Fruit fly (Drosophila melanogaster) whole organism, embryonic: ENCODE data around the gene DAAM.

Experiments
- Aef1 ChIP-seq: fragments of 200-800 bp; sonication (Bioruptor generic); IDR thresholded peaks from 3 replicates; pipeline ENCODE4 v1.3.6; 2022; ENCODE audit warnings: missing biosample characterization, missing genetic modification characterization
- CG10147 ChIP-seq: fragments of 200-800 bp; sonication (Bioruptor generic); optimal IDR thresholded peaks from 2 replicates; lab custom pipeline; 2019; ENCODE audit warnings: missing biosample characterization, mild to moderate bottlenecking, missing genetic modification characterization, moderate library complexity
- CG10543 ChIP-seq: fragments of 200-800 bp; sonication (Bioruptor generic); optimal IDR thresholded peaks from 3 replicates; lab custom pipeline; 2017; ENCODE audit warnings: missing biosample characterization, mild to moderate bottlenecking, missing genetic modification characterization, moderate library complexity
- CG11398 ChIP-seq: fragments of 200-800 bp; sonication (Bioruptor generic); optimal IDR thresholded peaks from 2 replicates; lab custom pipeline; 2016; ENCODE audit warnings: missing biosample characterization, missing genetic modification characterization
- CG11696 ChIP-seq: fragments of 200-800 bp; sonication (Bioruptor generic); IDR thresholded peaks from 2 replicates; pipeline ENCODE4 v1.3.6; 2022; ENCODE audit warnings: missing biosample characterization, missing genetic modification characterization
- CG12769 ChIP-seq: fragments of 200-800 bp; sonication (Bioruptor generic); optimal IDR thresholded peaks from 2 replicates; lab custom pipeline; 2019; ENCODE audit warnings: missing biosample characterization, mild to moderate bottlenecking, missing genetic modification characterization, moderate library complexity
- CG13424 ChIP-seq: fragments of 200-800 bp; sonication (Bioruptor generic); optimal IDR thresholded peaks from 2 replicates; lab custom pipeline; 2019; ENCODE audit warnings: missing biosample characterization, mild to moderate bottlenecking, missing genetic modification characterization, moderate library complexity
- CG13894 ChIP-seq: fragments of 200-800 bp; sonication (Bioruptor generic); optimal IDR thresholded peaks from 3 replicates; lab custom pipeline; 2018; ENCODE audit warnings: missing biosample characterization, mild to moderate bottlenecking, missing genetic modification characterization, moderate library complexity
- CG14014 ChIP-seq: fragments of 200-800 bp; sonication (Bioruptor generic); IDR thresholded peaks from 2 replicates; pipeline ENCODE4 v1.3.6; 2022; ENCODE audit warnings: missing biosample characterization, missing genetic modification characterization
- CG1529 ChIP-seq: fragments of 200-800 bp; sonication (Bioruptor generic); optimal IDR thresholded peaks from 3 replicates; lab custom pipeline; 2018; ENCODE audit warnings: missing biosample characterization, missing genetic modification characterization
- CG1603 ChIP-seq: fragments of 200-800 bp; sonication (Bioruptor generic); optimal IDR thresholded peaks from 2 replicates; lab custom pipeline; 2019; ENCODE audit warnings: missing biosample characterization, mild to moderate bottlenecking, missing genetic modification characterization, moderate library complexity
- CG2678 ChIP-seq: fragments of 200-800 bp; sonication (Bioruptor generic); optimal IDR thresholded peaks from 3 replicates; lab custom pipeline; 2019; ENCODE audit warnings: missing biosample characterization, mild to moderate bottlenecking, missing genetic modification characterization, moderate library complexity
- CG32532 ChIP-seq: fragments of 200-800 bp; sonication (Bioruptor generic); IDR thresholded peaks from 2 replicates; pipeline ENCODE4 v1.3.6; 2022; ENCODE audit warnings: missing biosample characterization, missing genetic modification characterization
- CG32772 ChIP-seq: fragments of 200-800 bp; sonication (Bioruptor generic); IDR thresholded peaks from 2 replicates; pipeline ENCODE4 v1.3.6; 2022; ENCODE audit warnings: missing biosample characterization, missing genetic modification characterization
- CG34376 ChIP-seq: fragments of 200-800 bp; sonication (Bioruptor generic); optimal IDR thresholded peaks from 2 replicates; lab custom pipeline; 2018; ENCODE audit warnings: missing biosample characterization, mild to moderate bottlenecking, missing genetic modification characterization
- CG6175 ChIP-seq: fragments of 200-800 bp; sonication (Bioruptor generic); IDR thresholded peaks from 3 replicates; pipeline ENCODE4 v1.3.6; 2022; ENCODE audit warnings: missing biosample characterization, missing genetic modification characterization
- CG6254 ChIP-seq: fragments of 200-800 bp; sonication (Bioruptor generic); optimal IDR thresholded peaks from 3 replicates; lab custom pipeline; 2017; ENCODE audit warnings: mild to moderate bottlenecking, missing biosample characterization, missing genetic modification reagents, missing genetic modification characterization
- CG7839 ChIP-seq: fragments of 200-800 bp; sonication (Bioruptor generic); optimal IDR thresholded peaks from 3 replicates; lab custom pipeline; 2018; ENCODE audit warnings: missing biosample characterization, mild to moderate bottlenecking, missing genetic modification characterization, moderate library complexity
- CG8290 ChIP-seq, 3 experiments: fragments of 200-800 bp; sonication (Bioruptor generic); optimal IDR thresholded peaks; 2 replicates each; lab custom pipeline; 2016 to 2019; ENCODE audit warnings: missing biosample characterization in 3 of 3, missing genetic modification characterization in 3 of 3, mild to moderate bottlenecking in 2 of 3, moderate library complexity in 1 of 3
- CG9932 ChIP-seq: fragments of 200-800 bp; sonication (Bioruptor generic); IDR thresholded peaks from 2 replicates; pipeline ENCODE4 v1.3.6; 2022; ENCODE audit warnings: missing biosample characterization, missing genetic modification characterization
- Dbx ChIP-seq: fragments of 200-800 bp; sonication (Bioruptor generic); IDR thresholded peaks from 3 replicates; pipeline ENCODE4 v1.3.6; 2022; ENCODE audit warnings: missing biosample characterization, missing genetic modification characterization
- Lpt ChIP-seq: fragments of >200 bp; optimal IDR thresholded peaks from 2 replicates; lab custom pipeline; 2018; ENCODE audit warnings: missing biosample characterization, missing genetic modification characterization
- Med ChIP-seq: fragments of 200-800 bp; sonication (Bioruptor generic); peaks from one replicate; lab custom pipeline; 2016; ENCODE audit warnings: missing biosample characterization, missing genetic modification characterization, mild to moderate bottlenecking, inconsistent platforms, moderate library complexity
- Meics ChIP-seq: fragments of 200-800 bp; sonication (Bioruptor generic); optimal IDR thresholded peaks from 2 replicates; lab custom pipeline; 2017; ENCODE audit warnings: missing biosample characterization, mild to moderate bottlenecking, missing genetic modification characterization
- Nf-YC ChIP-seq: fragments of 200-800 bp; optimal IDR thresholded peaks from 3 replicates; lab custom pipeline; 2019; ENCODE audit warnings: missing biosample characterization, mild to moderate bottlenecking, missing genetic modification characterization, moderate library complexity
- NfI ChIP-seq: fragments of 200-800 bp; sonication (Bioruptor generic); optimal IDR thresholded peaks from 3 replicates; lab custom pipeline; 2018; ENCODE audit warnings: missing biosample characterization, mild to moderate bottlenecking, missing genetic modification characterization, moderate library complexity
- Rfx ChIP-seq: fragments of 200-800 bp; sonication (Bioruptor generic); IDR thresholded peaks from 2 replicates; pipeline ENCODE4 v1.3.6; 2022; ENCODE audit warnings: missing biosample characterization, missing genetic modification characterization
- Rx ChIP-seq: fragments of 200-800 bp; sonication (Bioruptor generic); IDR thresholded peaks from 2 replicates; pipeline ENCODE4 v1.3.6; 2022; ENCODE audit warnings: missing biosample characterization, missing genetic modification characterization
- abd-A ChIP-seq: fragments of 200-800 bp; sonication (Bioruptor generic); optimal IDR thresholded peaks from 3 replicates; lab custom pipeline; 2019; ENCODE audit warnings: missing biosample characterization, mild to moderate bottlenecking, missing genetic modification characterization, moderate library complexity
- al ChIP-seq: fragments of 200-800 bp; sonication (Bioruptor generic); IDR thresholded peaks from 2 replicates; pipeline ENCODE4 v1.3.6; 2022; ENCODE audit warnings: missing biosample characterization, missing genetic modification characterization
- caup ChIP-seq: fragments of 200-800 bp; sonication (Bioruptor generic); optimal IDR thresholded peaks from 3 replicates; lab custom pipeline; 2017; ENCODE audit warnings: missing biosample characterization, mild to moderate bottlenecking, missing genetic modification characterization, moderate library complexity; ENCODE audit not compliant: severe bottlenecking
- chinmo ChIP-seq: fragments of 200-800 bp; sonication (Bioruptor generic); IDR thresholded peaks from 4 replicates; pipeline ENCODE4 v1.3.6; 2022; ENCODE audit warnings: missing biosample characterization, missing genetic modification characterization; ENCODE audit not compliant: partially characterized antibody
- crol ChIP-seq: fragments of 200-800 bp; sonication (Bioruptor generic); IDR thresholded peaks from 2 replicates; pipeline ENCODE4 v1.3.6; 2022; ENCODE audit warnings: missing biosample characterization, missing genetic modification characterization
- cwo ChIP-seq: fragments of 200-800 bp; sonication (Bioruptor generic); optimal IDR thresholded peaks from 3 replicates; lab custom pipeline; 2017; ENCODE audit warnings: missing biosample characterization, missing genetic modification characterization, mild to moderate bottlenecking, moderate library complexity, missing genetic modification reagents
- ftz-f1 ChIP-seq: fragments of 200-800 bp; sonication (Bioruptor generic); optimal IDR thresholded peaks from 2 replicates; lab custom pipeline; 2016; ENCODE audit warnings: missing biosample characterization, missing genetic modification characterization
- gcm2 ChIP-seq: fragments of 200-800 bp; sonication (Bioruptor generic); optimal IDR thresholded peaks from 2 replicates; lab custom pipeline; 2016; ENCODE audit warnings: missing biosample characterization, missing genetic modification characterization
- klu ChIP-seq: fragments of 200-800 bp; sonication (Bioruptor generic); IDR thresholded peaks from 2 replicates; pipeline ENCODE4 v1.3.6; 2022; ENCODE audit warnings: missing biosample characterization, missing genetic modification characterization
- mirr ChIP-seq: fragments of 200-800 bp; sonication (Bioruptor generic); optimal IDR thresholded peaks from 3 replicates; lab custom pipeline; 2018; ENCODE audit warnings: missing biosample characterization, mild to moderate bottlenecking, missing genetic modification characterization
- oc ChIP-seq: fragments of 200-800 bp; sonication (Bioruptor generic); optimal IDR thresholded peaks from 2 replicates; lab custom pipeline; 2018; ENCODE audit warnings: missing biosample characterization, mild to moderate bottlenecking, missing genetic modification characterization, moderate library complexity
- psq ChIP-seq: fragments of 200-800 bp; sonication (Bioruptor generic); optimal IDR thresholded peaks from 2 replicates; lab custom pipeline; 2017; ENCODE audit warnings: missing biosample characterization, missing genetic modification characterization
- ranshi ChIP-seq: fragments of 200-800 bp; sonication (Bioruptor generic); IDR thresholded peaks from 2 replicates; pipeline ENCODE4 v1.3.6; 2022; ENCODE audit warnings: missing biosample characterization, missing genetic modification characterization
- row ChIP-seq: fragments of 200-800 bp; sonication (Bioruptor generic); IDR thresholded peaks from 3 replicates; pipeline ENCODE4 v1.3.6; 2022; ENCODE audit warnings: missing biosample characterization, missing genetic modification characterization
- sd ChIP-seq: fragments of 200-800 bp; sonication (Bioruptor generic); optimal IDR thresholded peaks from 3 replicates; lab custom pipeline; 2018; ENCODE audit warnings: missing biosample characterization, mild to moderate bottlenecking, missing genetic modification characterization, moderate library complexity
- so ChIP-seq: fragments of 200-800 bp; sonication (Bioruptor generic); IDR thresholded peaks from 3 replicates; pipeline ENCODE4 v1.3.6; 2022; ENCODE audit warnings: missing biosample characterization, missing genetic modification characterization
- sob ChIP-seq: fragments of 200-800 bp; sonication (Bioruptor generic); IDR thresholded peaks from 2 replicates; pipeline ENCODE4 v1.3.6; 2022; ENCODE audit warnings: missing biosample characterization, missing genetic modification characterization
- sug ChIP-seq: fragments of 200-800 bp; optimal IDR thresholded peaks from 2 replicates; lab custom pipeline; 2019; ENCODE audit warnings: missing biosample characterization, mild to moderate bottlenecking, missing genetic modification characterization, moderate library complexity
- vvl ChIP-seq: fragments of 200-800 bp; sonication (Bioruptor generic); IDR thresholded peaks from 2 replicates; pipeline ENCODE4 v1.3.6; 2022; ENCODE audit warnings: missing biosample characterization, missing genetic modification characterization
- z ChIP-seq: fragments of 200-800 bp; sonication (Bioruptor generic); IDR thresholded peaks from 3 replicates; pipeline ENCODE4 v1.3.6; 2022; ENCODE audit warnings: missing biosample characterization, missing genetic modification characterization
- zen ChIP-seq: fragments of 200-800 bp; sonication (Bioruptor generic); optimal IDR thresholded peaks from 3 replicates; lab custom pipeline; 2018; ENCODE audit warnings: missing biosample characterization, mild to moderate bottlenecking, missing genetic modification characterization, moderate library complexity
- zen2 ChIP-seq: fragments of 200-800 bp; sonication (Bioruptor generic); IDR thresholded peaks from 3 replicates; pipeline ENCODE4 v1.3.6; 2022; ENCODE audit warnings: missing biosample characterization, missing genetic modification characterization; ENCODE audit not compliant: partially characterized antibody

Gene DAAM

dm6 chrX:1285273-1285672 lies 36.9 kb downstream of the DAAM start:
- TF ChIP-seq sug: peak; percentile 36
- TF ChIP-seq CG14014: peak; percentile 31; the same call in 1 of the 2 replicates
- TF ChIP-seq sd: peak; percentile 81
- TF ChIP-seq sob (GFP tag; lab: Robert Waterston, UW): peak; percentile 37; the same call in 1 of the 2 replicates
- peak; percentile 58 for TF ChIP-seq ftz-f1 (GFP tag; lab: Kevin White, UChicago)
- TF ChIP-seq psq (GFP tag; lab: Kevin White, UChicago): no peak
- TF ChIP-seq zen2 (GFP tag; lab: Robert Waterston, UW): no peak
- TF ChIP-seq CG1529 (GFP tag; lab: Kevin White, UChicago): no peak
- TF ChIP-seq CG11398 (GFP tag; lab: Kevin White, UChicago): no peak
- no peak for TF ChIP-seq CG1603 (tag; lab: Kevin White, UChicago)
- peak; percentile 4 for TF ChIP-seq NfI (GFP tag; lab: Kevin White, UChicago)
- TF ChIP-seq caup: peak; percentile 13
- no peak for TF ChIP-seq CG13424 (tag; lab: Kevin White, UChicago)
- TF ChIP-seq oc (tag; lab: Kevin White, UChicago): no peak
- peak; percentile 18 for TF ChIP-seq CG2678
- TF ChIP-seq CG12769 (tag; lab: Kevin White, UChicago): peak; percentile 71
- TF ChIP-seq Lpt (GFP tag; lab: Kevin White, UChicago): no peak
- 0 out of 2 replicates have a peak, but pooled peaks have one; percentile 22 for TF ChIP-seq vvl (GFP tag; lab: Robert Waterston, UW)
- no peak for TF ChIP-seq CG32772 (GFP tag; lab: Robert Waterston, UW)
- TF ChIP-seq CG11696 (GFP tag; lab: Robert Waterston, UW): no peak
- TF ChIP-seq zen: no peak
- TF ChIP-seq Rx (GFP tag; lab: Robert Waterston, UW): no peak
- no peak; the same call in 2 of the 3 replicates for TF ChIP-seq so (GFP tag; lab: Robert Waterston, UW)
- TF ChIP-seq CG10543 (GFP tag; lab: Kevin White, UChicago): peak; percentile 89
- peak; percentile 94 for TF ChIP-seq CG6175 (GFP tag; lab: Robert Waterston, UW)
- TF ChIP-seq row (GFP tag; lab: Robert Waterston, UW): peak; percentile 27; the same call in 1 of the 3 replicates
- TF ChIP-seq Aef1 (GFP tag; lab: Robert Waterston, UW): 0 out of 3 replicates have a peak, but pooled peaks have one; percentile 48
- no peak for TF ChIP-seq cwo (GFP tag; lab: Kevin White, UChicago)
- TF ChIP-seq z (GFP tag; lab: Robert Waterston, UW): no peak
- TF ChIP-seq CG6254 (GFP tag; lab: Kevin White, UChicago): no peak
- TF ChIP-seq crol (GFP tag; lab: Robert Waterston, UW): peak; percentile 89
- TF ChIP-seq ranshi (GFP tag; lab: Robert Waterston, UW): 0 out of 2 replicates have a peak, but pooled peaks have one; percentile 23
- peak; percentile 28; the same call in 1 of the 2 replicates for TF ChIP-seq al (GFP tag; lab: Robert Waterston, UW)
- peak; percentile 50 for TF ChIP-seq Nf-YC (tag; lab: Kevin White, UChicago)
- peak; percentile 58 for TF ChIP-seq mirr (GFP tag; lab: Kevin White, UChicago)
- no peak for TF ChIP-seq CG8290 (GFP tag; optimal IDR thresholded peaks at IDR 0.05; lab: Kevin White, UChicago)
- peak in 1 of 2 experiments; percentile 35 for TF ChIP-seq CG8290 (tag; optimal IDR thresholded peaks at IDR 0.05; lab: Kevin White, UChicago)
- TF ChIP-seq CG34376 (GFP tag; lab: Kevin White, UChicago): peak; percentile 79
- TF ChIP-seq CG32532 (GFP tag; lab: Robert Waterston, UW): 0 out of 2 replicates have a peak, but pooled peaks have one; percentile 18
- peak; percentile 10 for TF ChIP-seq CG7839
- peak; percentile 3 for TF ChIP-seq Meics (GFP tag; lab: Kevin White, UChicago)
- peak; percentile 55 for TF ChIP-seq CG9932 (GFP tag; lab: Robert Waterston, UW)
- peak; percentile 1 for TF ChIP-seq CG13894 (tag; lab: Kevin White, UChicago)
- peak; percentile 18 for TF ChIP-seq CG10147
- peak; percentile 47; the same call in 1 of the 2 replicates for TF ChIP-seq klu (GFP tag; lab: Robert Waterston, UW)
- peak; percentile 91 for TF ChIP-seq chinmo (GFP tag; lab: Robert Waterston, UW)
- peak; percentile 27; the same call in 1 of the 2 replicates for TF ChIP-seq Rfx
- peak; percentile 47 for TF ChIP-seq abd-A (tag; lab: Kevin White, UChicago)
- TF ChIP-seq gcm2 (GFP tag; lab: Kevin White, UChicago): no peak
- TF ChIP-seq Med (GFP tag; lab: Kevin White, UChicago): peak; percentile 56
- peak; percentile 46; the same call in 1 of the 3 replicates for TF ChIP-seq Dbx (GFP tag; lab: Robert Waterston, UW)
